Worm (Caenorhabditis elegans): Measurements from ENCODE around the gene smim-14.
A peak's percentile ranks its signal among the peaks of the same experiment; 100 is the strongest.

smim-14 gene

DNA sequence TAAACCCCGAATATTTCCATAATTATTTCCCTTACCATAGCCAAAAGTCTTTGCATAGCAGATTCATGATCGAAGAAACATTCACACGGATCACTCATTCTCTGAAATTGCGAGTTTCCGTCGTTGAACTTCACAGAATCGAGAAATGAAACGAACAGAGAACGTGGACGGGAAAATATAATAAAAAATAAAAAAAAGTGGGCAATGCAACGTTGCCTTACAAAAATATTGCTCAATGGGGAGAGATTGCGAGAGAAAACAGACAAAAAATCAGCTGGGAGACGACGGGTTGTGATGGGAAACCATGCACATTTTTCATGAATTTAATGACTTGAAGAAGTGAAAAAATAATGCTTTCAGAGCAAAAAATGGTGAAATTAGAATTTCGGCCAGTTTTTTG lies at the start of gene smim-14:
Gene smim-14, minus strand, starts transcription at position 101 of the 400 bp plus-strand sequence.
- TF ChIP-seq med-1 (GFP tag; optimal IDR thresholded peaks at IDR 0.05; ENCODE audit: insufficient read depth) (no peak), klf-2 (GFP tag; conservative IDR thresholded peaks at IDR 0.05) (no peak), ref-1 (GFP tag; conservative IDR thresholded peaks at IDR 0.05) (no peak), tab-1 (GFP tag; IDR thresholded peaks at IDR 0.05) (no peak), flt-1 (GFP tag; IDR thresholded peaks at IDR 0.05) (no peak), cog-1 (tag; optimal IDR thresholded peaks at IDR 0.05) (no peak), T22C8.4 (GFP tag; IDR thresholded peaks at IDR 0.05) (no peak), ztf-23 (GFP tag; IDR thresholded peaks at IDR 0.05) (no peak), ztf-29 (GFP tag; IDR thresholded peaks at IDR 0.05) (no peak)

DNA sequence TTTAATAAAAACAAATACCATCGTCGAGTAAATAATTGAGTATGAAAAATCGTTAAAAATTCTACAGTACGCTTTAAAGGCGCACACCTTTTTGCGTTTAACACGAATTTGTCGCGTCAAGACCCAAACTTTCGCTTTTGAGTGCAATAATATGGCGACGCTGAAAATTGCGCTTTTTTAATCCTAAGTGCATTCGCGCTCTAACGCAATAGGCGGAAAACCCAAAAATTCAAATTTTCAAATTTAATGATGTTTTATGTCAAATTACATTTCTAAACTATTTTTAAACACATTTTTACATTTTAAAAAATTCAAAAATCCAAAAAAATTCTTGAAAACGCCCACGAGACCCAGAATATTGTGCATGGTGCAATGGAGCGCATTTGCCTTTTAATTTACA lies 42.3 kb upstream of the smim-14 start:
- TF ChIP-seq klf-2 (GFP tag; conservative IDR thresholded peaks at IDR 0.05): no peak
- no peak for TF ChIP-seq T22C8.4 (GFP tag; IDR thresholded peaks at IDR 0.05)
- no peak for TF ChIP-seq cog-1 (tag; optimal IDR thresholded peaks at IDR 0.05)
- no peak for TF ChIP-seq ref-1 (GFP tag; conservative IDR thresholded peaks at IDR 0.05)
- TF ChIP-seq med-1 (GFP tag; optimal IDR thresholded peaks at IDR 0.05; ENCODE audit: insufficient read depth): no peak
- no peak for TF ChIP-seq tab-1 (GFP tag; IDR thresholded peaks at IDR 0.05)
- TF ChIP-seq ztf-29 (GFP tag; IDR thresholded peaks at IDR 0.05): no peak
- no peak for TF ChIP-seq ztf-23 (GFP tag; IDR thresholded peaks at IDR 0.05)
- TF ChIP-seq flt-1 (GFP tag; IDR thresholded peaks at IDR 0.05): no peak

DNA sequence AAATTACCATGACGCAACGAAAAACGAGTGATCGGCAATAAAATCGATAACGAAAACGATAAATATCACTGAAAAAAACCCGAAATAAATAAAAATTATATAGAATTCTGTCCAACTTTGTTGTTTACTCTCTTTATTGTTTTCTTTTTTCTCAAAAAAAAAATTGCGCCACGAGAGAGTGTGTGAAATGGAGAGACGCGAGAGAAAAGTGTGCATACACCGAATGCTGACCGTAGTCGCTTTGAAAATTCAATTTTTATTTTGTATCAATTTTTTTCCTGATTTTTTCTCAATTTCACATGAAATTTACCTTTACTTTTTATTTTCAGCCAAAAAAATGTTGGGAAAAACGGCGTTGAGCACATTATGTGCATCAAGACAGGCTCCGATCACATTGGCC lies 40.4 kb upstream of the smim-14 start, which contains the start of the genes M01F1.4 and mrpl-35:
Gene M01F1.4, minus strand, starts transcription at position 126 of the 400 bp plus-strand sequence.
Gene mrpl-35, plus strand, starts transcription at position 330 of the 400 bp plus-strand sequence.
- TF ChIP-seq ztf-23 (GFP tag; IDR thresholded peaks at IDR 0.05) (no peak), med-1 (GFP tag; optimal IDR thresholded peaks at IDR 0.05; ENCODE audit: insufficient read depth) (no peak), cog-1 (tag; optimal IDR thresholded peaks at IDR 0.05) (no peak), tab-1 (GFP tag; IDR thresholded peaks at IDR 0.05) (no peak), klf-2 (GFP tag; conservative IDR thresholded peaks at IDR 0.05) (no peak), flt-1 (GFP tag; IDR thresholded peaks at IDR 0.05) (no peak), T22C8.4 (GFP tag; IDR thresholded peaks at IDR 0.05) (no peak), ref-1 (GFP tag; conservative IDR thresholded peaks at IDR 0.05) (no peak), ztf-29 (GFP tag; IDR thresholded peaks at IDR 0.05) (no peak)

DNA sequence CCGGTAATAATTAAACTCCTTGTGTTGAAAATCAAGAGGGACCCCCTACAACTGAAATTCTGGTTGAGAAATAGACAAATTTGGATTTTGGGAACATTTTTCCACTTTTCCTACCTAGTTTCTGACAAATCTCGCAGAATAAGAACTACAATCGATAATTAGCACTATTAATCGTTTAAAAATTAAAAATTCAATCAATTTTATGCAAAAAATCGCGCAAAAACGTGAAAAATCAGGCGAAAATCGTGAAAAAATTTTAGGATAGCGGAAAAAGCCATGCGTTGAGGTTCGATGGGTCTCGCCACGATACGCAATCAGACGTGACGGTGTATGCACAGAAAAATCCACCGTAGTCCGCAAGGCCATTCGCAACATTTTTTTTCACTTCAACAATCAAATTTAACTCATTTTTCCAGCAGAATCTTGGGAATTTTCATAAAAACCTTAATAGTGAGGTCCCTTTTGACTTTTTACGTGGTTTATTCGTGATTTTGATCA lies 35.6 kb upstream of the smim-14 start, which contains the start of gene lias-1:
Gene lias-1, minus strand, starts transcription at position 51 of the 498 bp plus-strand sequence.
- TF ChIP-seq cog-1 (tag; optimal IDR thresholded peaks at IDR 0.05) (peak; percentile 12), ztf-23 (GFP tag; IDR thresholded peaks at IDR 0.05) (peak; percentile 72), ref-1 (GFP tag; conservative IDR thresholded peaks at IDR 0.05) (no peak)

DNA sequence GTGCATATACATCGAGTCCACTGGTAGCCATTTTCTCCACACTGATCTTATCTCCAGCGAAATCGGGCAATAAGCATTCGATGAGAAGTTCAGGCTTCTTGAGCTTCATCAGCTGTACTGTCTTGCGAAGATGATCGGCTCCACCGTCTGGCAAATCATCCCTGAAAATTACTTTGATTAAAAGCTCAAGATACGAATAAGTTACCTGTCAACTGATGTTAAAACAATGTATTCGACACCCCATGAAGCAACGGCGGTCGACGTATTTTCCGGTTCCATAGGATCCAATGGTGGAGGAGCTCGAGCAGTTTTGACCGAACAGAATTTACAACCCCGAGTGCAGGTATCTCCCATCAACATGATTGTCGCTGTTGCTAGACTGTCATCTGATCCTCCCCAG lies 34.7 kb upstream of the smim-14 start:
- TF ChIP-seq T22C8.4 (GFP tag; IDR thresholded peaks at IDR 0.05) (no peak), cog-1 (tag; optimal IDR thresholded peaks at IDR 0.05) (no peak), ztf-29 (GFP tag; IDR thresholded peaks at IDR 0.05) (no peak), flt-1 (GFP tag; IDR thresholded peaks at IDR 0.05) (no peak), klf-2 (GFP tag; conservative IDR thresholded peaks at IDR 0.05) (no peak), med-1 (GFP tag; optimal IDR thresholded peaks at IDR 0.05; ENCODE audit: insufficient read depth) (no peak), ztf-23 (GFP tag; IDR thresholded peaks at IDR 0.05) (no peak), ref-1 (GFP tag; conservative IDR thresholded peaks at IDR 0.05) (no peak), tab-1 (GFP tag; IDR thresholded peaks at IDR 0.05) (no peak)

ce11 chrIII:3503286-3503685 lies 33.7 kb upstream of the smim-14 start, which contains the start of gene rpl-16:
TSS of gene rpl-16 (minus strand) at chrIII:3503604.
- TF ChIP-seq ztf-29 (GFP tag; IDR thresholded peaks at IDR 0.05): no peak
- no peak for TF ChIP-seq T22C8.4 (GFP tag; IDR thresholded peaks at IDR 0.05)
- TF ChIP-seq cog-1 (tag; optimal IDR thresholded peaks at IDR 0.05): no peak
- TF ChIP-seq ref-1 (GFP tag; conservative IDR thresholded peaks at IDR 0.05): no peak
- TF ChIP-seq med-1 (GFP tag; optimal IDR thresholded peaks at IDR 0.05; ENCODE audit: insufficient read depth): no peak
- no peak for TF ChIP-seq ztf-23 (GFP tag; IDR thresholded peaks at IDR 0.05)
- TF ChIP-seq tab-1 (GFP tag; IDR thresholded peaks at IDR 0.05): no peak
- no peak for TF ChIP-seq flt-1 (GFP tag; IDR thresholded peaks at IDR 0.05)
- TF ChIP-seq klf-2 (GFP tag; conservative IDR thresholded peaks at IDR 0.05): no peak

ce11 chrIII:3502215-3502838 lies 32.8 kb upstream of the smim-14 start, which contains the start of gene M01F1.8:
TSS of gene M01F1.8 (minus strand) at chrIII:3502549.
- TF ChIP-seq flt-1 (GFP tag; IDR thresholded peaks at IDR 0.05): no peak
- no peak for TF ChIP-seq ztf-29 (GFP tag; IDR thresholded peaks at IDR 0.05)
- TF ChIP-seq ztf-23 (GFP tag; IDR thresholded peaks at IDR 0.05): no peak
- no peak for TF ChIP-seq cog-1 (tag; optimal IDR thresholded peaks at IDR 0.05)
- no peak for TF ChIP-seq tab-1 (GFP tag; IDR thresholded peaks at IDR 0.05)
- TF ChIP-seq ref-1 (GFP tag; conservative IDR thresholded peaks at IDR 0.05): no peak
- TF ChIP-seq klf-2 (GFP tag; conservative IDR thresholded peaks at IDR 0.05): no peak
- TF ChIP-seq T22C8.4 (GFP tag; IDR thresholded peaks at IDR 0.05): no peak
- no peak for TF ChIP-seq med-1 (GFP tag; optimal IDR thresholded peaks at IDR 0.05; ENCODE audit: insufficient read depth)

- TF ChIP-seq flt-1 (GFP tag; IDR thresholded peaks at IDR 0.05): peak; percentile 97
- peak; percentile 91 for TF ChIP-seq tab-1 (GFP tag; IDR thresholded peaks at IDR 0.05)
- TF ChIP-seq cog-1 (tag; optimal IDR thresholded peaks at IDR 0.05): peak; percentile 97
- TF ChIP-seq med-1 (GFP tag; optimal IDR thresholded peaks at IDR 0.05; ENCODE audit: insufficient read depth): no peak
- TF ChIP-seq ztf-29 (GFP tag; IDR thresholded peaks at IDR 0.05): peak; percentile 89
- peak; percentile 99 for TF ChIP-seq klf-2 (GFP tag; conservative IDR thresholded peaks at IDR 0.05)
- peak; percentile 94 for TF ChIP-seq ref-1 (GFP tag; conservative IDR thresholded peaks at IDR 0.05)
- peak; percentile 93 for TF ChIP-seq T22C8.4 (GFP tag; IDR thresholded peaks at IDR 0.05)
- peak; percentile 97 for TF ChIP-seq ztf-23 (GFP tag; IDR thresholded peaks at IDR 0.05)
Measured at ce11 chrIII:3499850-3500249, 30.3 kb upstream of the smim-14 start.

- no peak for TF ChIP-seq ref-1 (GFP tag; conservative IDR thresholded peaks at IDR 0.05)
- no peak for TF ChIP-seq med-1 (GFP tag; optimal IDR thresholded peaks at IDR 0.05; ENCODE audit: insufficient read depth)
- no peak for TF ChIP-seq flt-1 (GFP tag; IDR thresholded peaks at IDR 0.05)
- no peak for TF ChIP-seq cog-1 (tag; optimal IDR thresholded peaks at IDR 0.05)
Measured at ce11 chrIII:3498957-3499356, 29.4 kb upstream of the smim-14 start, which contains the start of gene M01F1.9. TSS of gene M01F1.9 (minus strand) at chrIII:3499057.

Data from whole organism, midembryonic.